Fruit fly (Drosophila melanogaster) whole organism, embryonic: Measurements from ENCODE around the gene CG2574.

ENCODE experiments used
- Atf6 ChIP-seq: fragments of 200-800 bp; sonication (Bioruptor generic); IDR thresholded peaks from 2 replicates; pipeline ENCODE4 v1.3.6; 2022; ENCODE audit warnings: missing biosample characterization, missing genetic modification characterization
- B-H2 ChIP-seq: fragments of 200-800 bp; sonication (Bioruptor generic); optimal IDR thresholded peaks from 2 replicates; lab custom pipeline; 2018; ENCODE audit warnings: missing biosample characterization, mild to moderate bottlenecking, missing genetic modification characterization
- CG12391 ChIP-seq: fragments of 200-800 bp; sonication (Bioruptor generic); optimal IDR thresholded peaks from 3 replicates; lab custom pipeline; 2018; ENCODE audit warnings: missing biosample characterization, mild to moderate bottlenecking, missing genetic modification characterization, moderate library complexity
- CG14050 ChIP-seq: fragments of 200-800 bp; sonication (Bioruptor generic); IDR thresholded peaks from 3 replicates; pipeline ENCODE4 v1.3.6; 2022; ENCODE audit warnings: missing biosample characterization, missing genetic modification characterization
- CG14860 ChIP-seq: fragments of 200-800 bp; sonication (Bioruptor generic); IDR thresholded peaks from 3 replicates; pipeline ENCODE4 v1.3.6; 2022; ENCODE audit warnings: missing biosample characterization, missing genetic modification characterization; ENCODE audit not compliant: partially characterized antibody
- CG1529 ChIP-seq: fragments of 200-800 bp; sonication (Bioruptor generic); optimal IDR thresholded peaks from 3 replicates; lab custom pipeline; 2018; ENCODE audit warnings: missing biosample characterization, missing genetic modification characterization
- CG18619 ChIP-seq: fragments of 200-800 bp; sonication (Bioruptor generic); optimal IDR thresholded peaks from 3 replicates; lab custom pipeline; 2017; ENCODE audit warnings: missing biosample characterization, mild to moderate bottlenecking, missing genetic modification characterization
- CG18764 ChIP-seq: fragments of 200-800 bp; sonication (Bioruptor generic); optimal IDR thresholded peaks from 3 replicates; lab custom pipeline; 2016; ENCODE audit warnings: missing biosample characterization, missing genetic modification characterization
- CG31224 ChIP-seq: fragments of 200-800 bp; sonication (Bioruptor generic); IDR thresholded peaks from 2 replicates; pipeline ENCODE4 v1.3.6; 2022; ENCODE audit warnings: missing biosample characterization, missing genetic modification characterization
- CG32767 ChIP-seq: fragments of 200-800 bp; sonication (Bioruptor generic); IDR thresholded peaks from 2 replicates; pipeline ENCODE4 v1.3.6; 2022; ENCODE audit warnings: missing biosample characterization, missing genetic modification characterization
- CG5180 ChIP-seq: fragments of 200-800 bp; sonication (Bioruptor generic); optimal IDR thresholded peaks from 3 replicates; lab custom pipeline; 2017; ENCODE audit warnings: missing biosample characterization, missing genetic modification characterization, mild to moderate bottlenecking, moderate library complexity, missing genetic modification reagents
- D ChIP-seq, 2 experiments: fragments of 200-800 bp in 1 of 2; fragments of >200 bp in 1 of 2; sonication (Bioruptor generic) in 1 of 2; optimal IDR thresholded peaks; 2 replicates in 1 of 2; 3 replicates in 1 of 2; lab custom pipeline; 2017; ENCODE audit warnings: mild to moderate bottlenecking in 1 of 2, missing biosample characterization in 1 of 2, missing genetic modification characterization in 1 of 2, missing genetic modification reagents in 1 of 2
- Dek ChIP-seq: fragments of 200-800 bp; sonication (Bioruptor generic); optimal IDR thresholded peaks from 3 replicates; lab custom pipeline; 2019; ENCODE audit warnings: missing biosample characterization, mild to moderate bottlenecking, missing genetic modification characterization, moderate library complexity
- E2f2 ChIP-seq: fragments of 200-800 bp; sonication (Bioruptor generic); IDR thresholded peaks from 2 replicates; pipeline ENCODE4 v1.3.6; 2022; ENCODE audit warnings: missing biosample characterization, missing genetic modification characterization
- Hmx ChIP-seq: fragments of 200-800 bp; sonication (Bioruptor generic); optimal IDR thresholded peaks from 2 replicates; lab custom pipeline; 2016; ENCODE audit warnings: missing biosample characterization, missing genetic modification characterization
- Med ChIP-seq: fragments of 200-800 bp; sonication (Bioruptor generic); peaks from one replicate; lab custom pipeline; 2016; ENCODE audit warnings: missing biosample characterization, missing genetic modification characterization, mild to moderate bottlenecking, inconsistent platforms, moderate library complexity
- PHDP ChIP-seq: fragments of 200-800 bp; sonication (Bioruptor generic); optimal IDR thresholded peaks from 3 replicates; lab custom pipeline; 2018; ENCODE audit warnings: missing biosample characterization, mild to moderate bottlenecking, missing genetic modification characterization, moderate library complexity
- Ravus ChIP-seq: fragments of 200-800 bp; sonication (Bioruptor generic); IDR thresholded peaks from 2 replicates; pipeline ENCODE4 v1.3.6; 2022; ENCODE audit warnings: missing biosample characterization, missing genetic modification characterization
- Sox100B ChIP-seq: fragments of 200-800 bp; sonication (Bioruptor generic); optimal IDR thresholded peaks from 3 replicates; lab custom pipeline; 2018; ENCODE audit warnings: missing biosample characterization, mild to moderate bottlenecking, missing genetic modification characterization
- Ssrp ChIP-seq: fragments of 200-800 bp; sonication (Bioruptor generic); optimal IDR thresholded peaks from 2 replicates; lab custom pipeline; 2018; ENCODE audit warnings: missing biosample characterization, mild to moderate bottlenecking, missing genetic modification characterization, moderate library complexity
- ato ChIP-seq: fragments of 200-800 bp; sonication (Bioruptor generic); IDR thresholded peaks from 2 replicates; pipeline ENCODE4 v1.3.6; 2022; ENCODE audit warnings: missing biosample characterization, missing genetic modification characterization; ENCODE audit not compliant: partially characterized antibody
- chm ChIP-seq: fragments of 200-800 bp; sonication (Bioruptor generic); IDR thresholded peaks from 2 replicates; pipeline ENCODE4 v1.3.6; 2022; ENCODE audit warnings: missing biosample characterization, missing genetic modification characterization
- ci ChIP-seq: fragments of 200-800 bp; sonication (Bioruptor generic); IDR thresholded peaks from 3 replicates; pipeline ENCODE4 v1.3.6; 2022; ENCODE audit warnings: missing biosample characterization, missing genetic modification characterization
- da ChIP-seq: fragments of 200-800 bp; sonication (Bioruptor generic); optimal IDR thresholded peaks from 2 replicates; lab custom pipeline; 2016; ENCODE audit warnings: missing biosample characterization, missing genetic modification characterization
- danr ChIP-seq: fragments of 200-800 bp; sonication (Bioruptor generic); IDR thresholded peaks from 2 replicates; pipeline ENCODE4 v1.3.6; 2022; ENCODE audit warnings: missing biosample characterization, missing genetic modification characterization
- dysf ChIP-seq: fragments of 200-800 bp; sonication (Bioruptor generic); IDR thresholded peaks from 3 replicates; pipeline ENCODE4 v1.3.6; 2022; ENCODE audit warnings: missing biosample characterization, missing genetic modification characterization
- ems ChIP-seq: fragments of 200-800 bp; sonication (Bioruptor generic); optimal IDR thresholded peaks from 3 replicates; lab custom pipeline; 2016; ENCODE audit warnings: missing biosample characterization, missing genetic modification characterization
- esg ChIP-seq: fragments of 200-800 bp; sonication (Bioruptor generic); conservative IDR thresholded peaks from 2 replicates; pipeline ENCODE4 v1.3.6; 2022; ENCODE audit warnings: missing biosample characterization, missing genetic modification characterization
- eve ChIP-seq, 2 experiments: fragments of >200 bp; optimal IDR thresholded peaks; 2 replicates each; lab custom pipeline; 2017; ENCODE audit warnings: missing biosample characterization in 2 of 2, missing genetic modification characterization in 2 of 2
- ewg ChIP-seq: fragments of 200-800 bp; sonication (Bioruptor generic); optimal IDR thresholded peaks from 3 replicates; lab custom pipeline; 2017; ENCODE audit warnings: mild to moderate bottlenecking, missing biosample characterization, missing genetic modification reagents, missing genetic modification characterization
- fd64A ChIP-seq: fragments of 200-800 bp; sonication (Bioruptor generic); optimal IDR thresholded peaks from 3 replicates; lab custom pipeline; 2018; ENCODE audit warnings: missing biosample characterization, mild to moderate bottlenecking, missing genetic modification characterization
- gce ChIP-seq: fragments of 200-800 bp; sonication (Bioruptor generic); IDR thresholded peaks from 3 replicates; pipeline ENCODE4 v1.3.6; 2022; ENCODE audit warnings: missing biosample characterization, missing genetic modification characterization
- gcm ChIP-seq: fragments of 200-800 bp; sonication (Bioruptor generic); optimal IDR thresholded peaks from 2 replicates; lab custom pipeline; 2019; ENCODE audit warnings: missing biosample characterization, mild to moderate bottlenecking, missing genetic modification characterization, moderate library complexity
- gem ChIP-seq: fragments of 200-800 bp; sonication (Bioruptor generic); optimal IDR thresholded peaks from 2 replicates; lab custom pipeline; 2019; ENCODE audit warnings: missing biosample characterization, mild to moderate bottlenecking, missing genetic modification characterization, moderate library complexity
- gfzf ChIP-seq: fragments of 200-800 bp; sonication (Bioruptor generic); optimal IDR thresholded peaks from 2 replicates; lab custom pipeline; 2016; ENCODE audit warnings: missing biosample characterization, mild to moderate bottlenecking, missing genetic modification characterization, moderate library complexity
- grau ChIP-seq: fragments of 200-800 bp; optimal IDR thresholded peaks from 3 replicates; lab custom pipeline; 2019; ENCODE audit warnings: missing biosample characterization, mild to moderate bottlenecking, missing genetic modification characterization, moderate library complexity
- gsb-n ChIP-seq: fragments of 200-800 bp; sonication (Bioruptor generic); optimal IDR thresholded peaks from 3 replicates; lab custom pipeline; 2018; ENCODE audit warnings: missing biosample characterization, mild to moderate bottlenecking, missing genetic modification characterization
- lbe ChIP-seq: fragments of 200-800 bp; sonication (Bioruptor generic); optimal IDR thresholded peaks from 2 replicates; lab custom pipeline; 2016; ENCODE audit warnings: missing biosample characterization, mild to moderate bottlenecking, missing genetic modification characterization
- nmo ChIP-seq: fragments of 200-800 bp; sonication (Bioruptor generic); optimal IDR thresholded peaks from 2 replicates; lab custom pipeline; 2018; ENCODE audit warnings: missing biosample characterization, mild to moderate bottlenecking, missing genetic modification characterization, moderate library complexity
- nom ChIP-seq: fragments of 200-800 bp; sonication (Bioruptor generic); optimal IDR thresholded peaks from 2 replicates; lab custom pipeline; 2017; ENCODE audit warnings: missing biosample characterization, missing genetic modification characterization, mild to moderate bottlenecking, moderate library complexity, missing genetic modification reagents
- psq ChIP-seq: fragments of 200-800 bp; sonication (Bioruptor generic); optimal IDR thresholded peaks from 2 replicates; lab custom pipeline; 2017; ENCODE audit warnings: missing biosample characterization, missing genetic modification characterization
- ranshi ChIP-seq: fragments of 200-800 bp; sonication (Bioruptor generic); IDR thresholded peaks from 2 replicates; pipeline ENCODE4 v1.3.6; 2022; ENCODE audit warnings: missing biosample characterization, missing genetic modification characterization
- shn ChIP-seq: fragments of 200-800 bp; sonication (Bioruptor generic); optimal IDR thresholded peaks from 3 replicates; lab custom pipeline; 2016; ENCODE audit warnings: missing biosample characterization, missing genetic modification characterization
- ssp ChIP-seq: fragments of 200-800 bp; sonication (Bioruptor generic); IDR thresholded peaks from 2 replicates; pipeline ENCODE4 v1.3.6; 2022; ENCODE audit warnings: missing biosample characterization, missing genetic modification characterization
- tll ChIP-seq, 2 experiments: fragments of 200-800 bp in 1 of 2; fragments of >200 bp in 1 of 2; sonication (Bioruptor generic) in 1 of 2; optimal IDR thresholded peaks; 2 replicates each; lab custom pipeline; 2017 to 2019; ENCODE audit warnings: missing biosample characterization in 2 of 2, missing genetic modification characterization in 2 of 2, mild to moderate bottlenecking in 1 of 2, moderate library complexity in 1 of 2
- trem ChIP-seq: fragments of 200-800 bp; optimal IDR thresholded peaks from 3 replicates; lab custom pipeline; 2019; ENCODE audit warnings: missing biosample characterization, mild to moderate bottlenecking, missing genetic modification characterization, moderate library complexity
- tx ChIP-seq: fragments of 200-800 bp; sonication (Bioruptor generic); optimal IDR thresholded peaks from 2 replicates; lab custom pipeline; 2016; ENCODE audit warnings: missing biosample characterization, missing genetic modification characterization
- unpg ChIP-seq: fragments of 200-800 bp; sonication (Bioruptor generic); optimal IDR thresholded peaks from 3 replicates; lab custom pipeline; 2018; ENCODE audit warnings: missing biosample characterization, mild to moderate bottlenecking, missing genetic modification characterization, moderate library complexity
- wor ChIP-seq: fragments of 200-800 bp; sonication (Bioruptor generic); IDR thresholded peaks from 2 replicates; pipeline ENCODE4 v1.3.6; 2022; ENCODE audit warnings: missing biosample characterization, missing genetic modification characterization
- zfh1 ChIP-seq: fragments of 200-800 bp; sonication (Bioruptor generic); IDR thresholded peaks from 3 replicates; pipeline ENCODE4 v1.3.6; 2022; ENCODE audit warnings: missing biosample characterization, missing genetic modification characterization

The CG2574 gene

dm6 chrX:12454358-12454757, 45.7 kb downstream of the CG2574 start, which contains the start of gene CG15927 (continued):
- TF ChIP-seq CG14050 (GFP tag; lab: Robert Waterston, UW) (peak; percentile 67), zfh1 (GFP tag; lab: Robert Waterston, UW) (peak; percentile 72), psq (GFP tag; lab: Kevin White, UChicago) (no peak), lbe (GFP tag; lab: Kevin White, UChicago) (no peak), ems (GFP tag; lab: Kevin White, UChicago) (peak; percentile 24), unpg (GFP tag; lab: Kevin White, UChicago) (peak; percentile 68), Ravus (GFP tag; lab: Robert Waterston, UW) (peak; percentile 13), Dek (no peak), ci (GFP tag; lab: Robert Waterston, UW) (peak; percentile 96), nmo (GFP tag; lab: Kevin White, UChicago) (peak; percentile 82), ssp (GFP tag; lab: Robert Waterston, UW) (no peak), ewg (peak; percentile 44), CG32767 (GFP tag; lab: Robert Waterston, UW) (0 out of 2 replicates have a peak, but pooled peaks have one; percentile 53), CG31224 (no peak), danr (GFP tag; lab: Robert Waterston, UW) (no peak), nom (GFP tag; lab: Kevin White, UChicago) (no peak), Sox100B (GFP tag; lab: Kevin White, UChicago) (peak; percentile 53), gce (GFP tag; lab: Robert Waterston, UW) (0 out of 3 replicates have a peak, but pooled peaks have one; percentile 50), D (optimal IDR thresholded peaks at IDR 0.05; lab: Kevin White, UChicago) (no peak), D (GFP tag; optimal IDR thresholded peaks at IDR 0.05; lab: Kevin White, UChicago) (peak; percentile 50), CG18619 (GFP tag; lab: Kevin White, UChicago) (no peak), chm (GFP tag; lab: Robert Waterston, UW) (peak; percentile 74), CG18764 (GFP tag; lab: Kevin White, UChicago) (peak; percentile 2), shn (no peak), gsb-n (tag; lab: Kevin White, UChicago) (peak; percentile 47), grau (peak; percentile 50), gem (tag; lab: Kevin White, UChicago) (peak; percentile 75), CG14860 (GFP tag; lab: Robert Waterston, UW) (no peak), CG1529 (peak; percentile 60), eve (GFP tag; optimal IDR thresholded peaks at IDR 0.05; lab: Kevin White, UChicago) (peak in 1 of 2 experiments; percentile 63), E2f2 (GFP tag; lab: Robert Waterston, UW) (peak; percentile 43; the same call in 1 of the 2 replicates), Atf6 (GFP tag; lab: Robert Waterston, UW) (peak; percentile 63; the same call in 1 of the 2 replicates), tll (GFP tag; optimal IDR thresholded peaks at IDR 0.05; lab: Kevin White, UChicago) (no peak), wor (GFP tag; lab: Robert Waterston, UW) (peak; percentile 62), fd64A (GFP tag; lab: Kevin White, UChicago) (peak; percentile 57), B-H2 (GFP tag; lab: Kevin White, UChicago) (no peak), Med (GFP tag; lab: Kevin White, UChicago) (peak; percentile 73), gcm (peak; percentile 27), esg (GFP tag; lab: Robert Waterston, UW) (peak; percentile 54), Ssrp (tag; lab: Kevin White, UChicago) (peak; percentile 61), PHDP (tag; lab: Kevin White, UChicago) (peak; percentile 59), tx (GFP tag; lab: Kevin White, UChicago) (no peak), ato (no peak), ranshi (GFP tag; lab: Robert Waterston, UW) (peak; percentile 69), CG12391 (tag; lab: Kevin White, UChicago) (peak; percentile 67), trem (peak; percentile 30), da (GFP tag; lab: Kevin White, UChicago) (no peak), gfzf (GFP tag; lab: Kevin White, UChicago) (no peak), Hmx (GFP tag; lab: Kevin White, UChicago) (no peak), CG5180 (peak; percentile 16), dysf (GFP tag; lab: Robert Waterston, UW) (no peak)
